Fruit fly (Drosophila melanogaster) whole organism, prepupa: ENCODE results near the gene pasi1.

Experiments used
- Blimp-1 ChIP-seq: fragments of 200-800 bp; sonication (Bioruptor generic); optimal IDR thresholded peaks from 3 replicates; lab custom pipeline; 2017; ENCODE audit warnings: missing biosample characterization, missing genetic modification characterization, mild to moderate bottlenecking, moderate library complexity, missing genetic modification reagents
- CG10631 ChIP-seq: fragments of 200-800 bp; sonication (Bioruptor generic); optimal IDR thresholded peaks from 2 replicates; lab custom pipeline; 2016; ENCODE audit warnings: missing biosample characterization, missing genetic modification characterization
- CG10669 ChIP-seq: fragments of 200-800 bp; sonication (Bioruptor generic); optimal IDR thresholded peaks from 3 replicates; lab custom pipeline; 2018; ENCODE audit warnings: missing biosample characterization, mild to moderate bottlenecking, missing genetic modification characterization, moderate library complexity
- CG11762 ChIP-seq: fragments of 200-800 bp; sonication (Bioruptor generic); optimal IDR thresholded peaks from 3 replicates; lab custom pipeline; 2016; ENCODE audit warnings: missing biosample characterization, missing genetic modification characterization; ENCODE audit not compliant: insufficient read depth
- CG11902 ChIP-seq: fragments of 200-800 bp; sonication (Bioruptor generic); optimal IDR thresholded peaks from 3 replicates; lab custom pipeline; 2016; ENCODE audit warnings: missing biosample characterization, missing genetic modification characterization
- CG31627 ChIP-seq: fragments of 200-800 bp; sonication (Bioruptor generic); optimal IDR thresholded peaks from 3 replicates; lab custom pipeline; 2016; ENCODE audit warnings: missing biosample characterization, missing genetic modification characterization
- CG32006 ChIP-seq: fragments of 200-800 bp; sonication (Bioruptor generic); optimal IDR thresholded peaks from 3 replicates; lab custom pipeline; 2017; ENCODE audit warnings: missing biosample characterization, mild to moderate bottlenecking, missing genetic modification characterization
- CG34406 ChIP-seq: fragments of 200-800 bp; sonication (Bioruptor generic); optimal IDR thresholded peaks from 3 replicates; lab custom pipeline; 2016; ENCODE audit warnings: missing biosample characterization, missing genetic modification characterization
- CG3919 ChIP-seq: fragments of 200-800 bp; sonication (Bioruptor generic); optimal IDR thresholded peaks from 3 replicates; lab custom pipeline; 2016; ENCODE audit warnings: missing biosample characterization, missing genetic modification characterization
- CG4318 ChIP-seq: fragments of 200-800 bp; sonication (Bioruptor generic); optimal IDR thresholded peaks from 3 replicates; lab custom pipeline; 2017; ENCODE audit warnings: missing biosample characterization, mild to moderate bottlenecking, missing genetic modification characterization
- CG6276 ChIP-seq: fragments of 200-800 bp; sonication (Bioruptor generic); optimal IDR thresholded peaks from 2 replicates; lab custom pipeline; 2017; ENCODE audit warnings: missing biosample characterization, mild to moderate bottlenecking, missing genetic modification characterization
- CG6792 ChIP-seq: fragments of 200-800 bp; sonication (Bioruptor generic); optimal IDR thresholded peaks from 3 replicates; lab custom pipeline; 2016; ENCODE audit warnings: missing biosample characterization, missing genetic modification characterization
- CG6808 ChIP-seq: fragments of 200-800 bp; sonication (Bioruptor generic); optimal IDR thresholded peaks from 3 replicates; lab custom pipeline; 2017; ENCODE audit warnings: missing biosample characterization, missing genetic modification characterization, mild to moderate bottlenecking, moderate library complexity, missing genetic modification reagents
- CG7368 ChIP-seq: fragments of 200-800 bp; sonication (Bioruptor generic); optimal IDR thresholded peaks from 3 replicates; lab custom pipeline; 2016; ENCODE audit warnings: missing biosample characterization, missing genetic modification characterization
- CG8119 ChIP-seq: fragments of 200-800 bp; sonication (Bioruptor generic); IDR thresholded peaks from 3 replicates; pipeline ENCODE4 v1.3.6; 2022; ENCODE audit warnings: missing biosample characterization, missing genetic modification characterization
- CG8319 ChIP-seq: fragments of 200-800 bp; sonication (Bioruptor generic); optimal IDR thresholded peaks from 3 replicates; lab custom pipeline; 2016; ENCODE audit warnings: missing biosample characterization, missing genetic modification characterization
- CG8632 ChIP-seq: fragments of 200-800 bp; sonication (Bioruptor generic); optimal IDR thresholded peaks from 3 replicates; lab custom pipeline; 2016; ENCODE audit warnings: missing biosample characterization, missing genetic modification characterization
- Eip75B ChIP-seq: fragments of 200-800 bp; sonication (Bioruptor generic); optimal IDR thresholded peaks from 3 replicates; lab custom pipeline; 2016; ENCODE audit warnings: missing biosample characterization, missing genetic modification characterization
- Eip78C ChIP-seq: fragments of 200-800 bp; sonication (Bioruptor generic); peaks from one replicate; lab custom pipeline; 2016; ENCODE audit warnings: missing biosample characterization, missing genetic modification characterization
- Ets21C ChIP-seq: fragments of 200-800 bp; sonication (Bioruptor generic); optimal IDR thresholded peaks from 3 replicates; lab custom pipeline; 2016; ENCODE audit warnings: missing biosample characterization, missing genetic modification characterization
- Gug ChIP-seq: fragments of 200-800 bp; sonication (Bioruptor generic); IDR thresholded peaks from 2 replicates; pipeline ENCODE4 v1.3.6; 2022; ENCODE audit warnings: missing biosample characterization, missing genetic modification characterization
- Hr38 ChIP-seq: sonication (Bioruptor generic); optimal IDR thresholded peaks from 2 replicates; lab custom pipeline; 2016; ENCODE audit warnings: missing biosample characterization, missing genetic modification characterization
- Hr39 ChIP-seq: fragments of 200-800 bp; sonication (Bioruptor generic); optimal IDR thresholded peaks from 2 replicates; lab custom pipeline; 2016; ENCODE audit warnings: missing biosample characterization, missing genetic modification characterization
- Hr4 ChIP-seq: fragments of 200-800 bp; sonication (Bioruptor generic); optimal IDR thresholded peaks from 3 replicates; lab custom pipeline; 2016; ENCODE audit warnings: missing biosample characterization, missing genetic modification characterization
- Lpt ChIP-seq: fragments of 200-800 bp; sonication (Bioruptor generic); optimal IDR thresholded peaks from 3 replicates; lab custom pipeline; 2016; ENCODE audit warnings: missing biosample characterization, missing genetic modification characterization
- Met ChIP-seq: fragments of 200-800 bp; sonication (Bioruptor generic); optimal IDR thresholded peaks from 3 replicates; lab custom pipeline; 2016; ENCODE audit warnings: missing biosample characterization, missing genetic modification characterization
- OdsH ChIP-seq: fragments of 200-800 bp; sonication (Bioruptor generic); optimal IDR thresholded peaks from 3 replicates; lab custom pipeline; 2016; ENCODE audit warnings: missing biosample characterization, missing genetic modification characterization
- Smox ChIP-seq: fragments of 200-800 bp; sonication (Bioruptor generic); optimal IDR thresholded peaks from 3 replicates; lab custom pipeline; 2016; ENCODE audit warnings: missing biosample characterization, missing genetic modification characterization
- Sox102F ChIP-seq: fragments of 200-800 bp; sonication (Bioruptor generic); optimal IDR thresholded peaks from 2 replicates; lab custom pipeline; 2016; ENCODE audit warnings: missing biosample characterization, mild to moderate bottlenecking, missing genetic modification characterization
- Sox14 ChIP-seq: fragments of 200-800 bp; sonication (Bioruptor generic); optimal IDR thresholded peaks from 3 replicates; lab custom pipeline; 2016; ENCODE audit warnings: missing biosample characterization, missing genetic modification characterization
- achi ChIP-seq: fragments of 200-800 bp; sonication (Bioruptor generic); optimal IDR thresholded peaks from 3 replicates; lab custom pipeline; 2016; ENCODE audit warnings: missing biosample characterization, missing genetic modification characterization
- acj6 ChIP-seq: fragments of 200-800 bp; sonication (Bioruptor generic); optimal IDR thresholded peaks from 3 replicates; lab custom pipeline; 2016; ENCODE audit warnings: missing biosample characterization, missing genetic modification characterization
- cyc ChIP-seq: fragments of 200-800 bp; sonication (Bioruptor generic); optimal IDR thresholded peaks from 3 replicates; lab custom pipeline; 2016; ENCODE audit warnings: missing biosample characterization, missing genetic modification characterization
- dac ChIP-seq: fragments of 200-800 bp; sonication (Bioruptor generic); optimal IDR thresholded peaks from 2 replicates; lab custom pipeline; 2017; ENCODE audit warnings: missing biosample characterization, mild to moderate bottlenecking, missing genetic modification characterization
- dsx ChIP-seq: fragments of 200-800 bp; optimal IDR thresholded peaks from 3 replicates; lab custom pipeline; 2019; ENCODE audit warnings: missing biosample characterization, mild to moderate bottlenecking, missing genetic modification characterization, moderate library complexity; ENCODE audit not compliant: poor library complexity, severe bottlenecking
- eg ChIP-seq: fragments of 200-800 bp; sonication (Bioruptor generic); IDR thresholded peaks from 3 replicates; pipeline ENCODE4 v1.3.6; 2022; ENCODE audit warnings: missing biosample characterization, missing genetic modification characterization
- esn ChIP-seq: fragments of 200-800 bp; sonication (Bioruptor generic); optimal IDR thresholded peaks from 2 replicates; lab custom pipeline; 2016; ENCODE audit warnings: missing biosample characterization, mild to moderate bottlenecking, missing genetic modification characterization, moderate library complexity
- fd85E ChIP-seq: fragments of 200-800 bp; sonication (Bioruptor generic); optimal IDR thresholded peaks from 3 replicates; lab custom pipeline; 2016; ENCODE audit warnings: missing biosample characterization, missing genetic modification characterization
- lz ChIP-seq: fragments of 200-800 bp; sonication (Bioruptor generic); optimal IDR thresholded peaks from 3 replicates; lab custom pipeline; 2016; ENCODE audit warnings: missing biosample characterization, missing genetic modification characterization
- net ChIP-seq: fragments of 200-800 bp; sonication (Bioruptor generic); optimal IDR thresholded peaks from 3 replicates; lab custom pipeline; 2016; ENCODE audit warnings: missing biosample characterization, missing genetic modification characterization
- salr ChIP-seq, 2 experiments: fragments of 200-800 bp; sonication (Bioruptor generic); optimal IDR thresholded peaks; 3 replicates each; lab custom pipeline; 2016 to 2018; ENCODE audit warnings: missing biosample characterization in 2 of 2, missing genetic modification characterization in 2 of 2, mild to moderate bottlenecking in 1 of 2
- ss ChIP-seq, 2 experiments: fragments of 200-800 bp; sonication (Bioruptor generic); optimal IDR thresholded peaks; 2 replicates in 1 of 2; 3 replicates in 1 of 2; lab custom pipeline; 2017 to 2018; ENCODE audit warnings: mild to moderate bottlenecking in 2 of 2, missing biosample characterization in 2 of 2, missing genetic modification characterization in 2 of 2, moderate library complexity in 1 of 2
- svp ChIP-seq: fragments of 200-800 bp; sonication (Bioruptor generic); peaks from one replicate; lab custom pipeline; 2016; ENCODE audit warnings: missing biosample characterization, missing genetic modification characterization

Gene pasi1

dm6 chr3R:17811707-17812099, 16.8 kb downstream of the pasi1 start:
- no peak for TF ChIP-seq net (GFP tag; lab: Kevin White, UChicago)
- no peak for TF ChIP-seq Eip75B (GFP tag; lab: Kevin White, UChicago)
- TF ChIP-seq Hr38, result no peak
- TF ChIP-seq Ets21C (GFP tag; lab: Kevin White, UChicago), result no peak
- no peak for TF ChIP-seq Met (GFP tag; lab: Kevin White, UChicago)
- TF ChIP-seq CG6808 (GFP tag; lab: Kevin White, UChicago), result no peak
- TF ChIP-seq Gug (GFP tag; lab: Robert Waterston, UW), result no peak

DNA sequence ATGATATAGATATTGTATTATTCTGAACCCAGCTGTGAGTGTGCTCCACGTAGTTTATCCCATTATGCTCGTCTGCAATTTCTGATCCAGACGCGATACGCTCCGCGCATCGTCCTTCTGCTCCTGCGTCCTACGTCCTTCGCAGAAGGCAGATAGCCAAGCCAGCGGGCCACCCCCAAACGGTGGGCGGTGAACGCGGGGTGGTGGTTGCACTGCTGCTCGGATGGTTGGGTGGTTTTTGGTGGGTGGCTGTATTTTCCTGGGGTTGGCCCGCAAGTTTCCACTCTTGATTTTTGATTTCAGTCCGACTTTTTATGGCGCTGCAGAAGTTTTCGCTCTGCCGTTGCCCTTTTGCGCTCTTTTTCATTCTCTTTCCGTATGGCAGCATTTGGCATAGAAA, 17.6 kb downstream of the pasi1 start:
- TF ChIP-seq CG8119 (GFP tag; lab: Robert Waterston, UW), result no peak
- no peak for TF ChIP-seq CG6276 (GFP tag; lab: Kevin White, UChicago)
- no peak for TF ChIP-seq dac
- TF ChIP-seq svp, result no peak
- no peak for TF ChIP-seq CG34406 (GFP tag; lab: Kevin White, UChicago)

DNA sequence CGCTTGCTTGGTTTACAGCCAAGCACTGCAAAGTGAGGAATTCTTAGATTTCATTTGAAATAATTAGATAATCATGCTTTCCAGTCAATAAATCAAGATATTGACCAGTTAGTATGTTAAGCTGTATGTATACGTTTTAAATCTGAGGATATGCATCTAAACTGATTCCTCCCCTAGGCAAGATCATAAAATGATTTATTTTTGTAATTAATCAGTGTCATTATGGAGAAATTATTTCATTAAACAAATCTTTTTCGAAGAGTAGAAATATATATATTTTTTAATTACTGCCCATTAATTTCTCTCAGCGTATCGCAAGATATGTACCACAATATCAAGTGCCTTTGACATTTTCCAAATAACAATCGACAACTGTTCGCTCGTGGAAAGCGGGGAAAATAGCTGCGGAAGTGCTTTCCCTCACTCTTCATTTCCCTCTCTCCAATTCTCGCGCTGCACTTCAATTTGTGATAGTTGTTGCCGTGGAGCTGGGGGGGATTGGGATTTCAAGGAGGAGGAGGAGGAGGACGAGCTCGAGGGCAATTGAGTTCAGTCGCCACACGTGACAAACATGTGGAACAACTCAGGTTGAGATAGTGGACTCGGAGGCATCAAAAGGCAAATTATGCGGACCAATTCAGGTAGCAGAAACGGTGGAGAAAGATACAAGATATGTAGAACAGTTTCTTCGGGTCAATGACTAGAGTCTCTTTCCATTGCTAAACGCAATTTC, 19.5 kb downstream of the pasi1 start:
- TF ChIP-seq fd85E (GFP tag; lab: Kevin White, UChicago), result no peak
- TF ChIP-seq dsx (GFP tag; lab: Kevin White, UChicago), result no peak
- TF ChIP-seq Eip78C (GFP tag; lab: Kevin White, UChicago), result peak; percentile 33
- peak in 1 of 2 experiments; percentile 2 for TF ChIP-seq salr (GFP tag; optimal IDR thresholded peaks at IDR 0.05; lab: Kevin White, UChicago)
- TF ChIP-seq acj6 (GFP tag; lab: Kevin White, UChicago), result no peak
- TF ChIP-seq eg (GFP tag; lab: Robert Waterston, UW), result 0 out of 3 replicates have a peak, but pooled peaks have one; percentile 43
- peak; percentile 3 for TF ChIP-seq CG3919 (GFP tag; lab: Kevin White, UChicago)
- TF ChIP-seq CG4318 (GFP tag; lab: Kevin White, UChicago), result no peak
- TF ChIP-seq CG32006 (GFP tag; lab: Kevin White, UChicago), result peak; percentile 46
- peak; percentile 21 for TF ChIP-seq Hr4
- TF ChIP-seq Lpt, result peak; percentile 4
- peak; percentile 15 for TF ChIP-seq CG10631 (GFP tag; lab: Kevin White, UChicago)
- TF ChIP-seq Sox14 (GFP tag; lab: Kevin White, UChicago), result no peak

DNA sequence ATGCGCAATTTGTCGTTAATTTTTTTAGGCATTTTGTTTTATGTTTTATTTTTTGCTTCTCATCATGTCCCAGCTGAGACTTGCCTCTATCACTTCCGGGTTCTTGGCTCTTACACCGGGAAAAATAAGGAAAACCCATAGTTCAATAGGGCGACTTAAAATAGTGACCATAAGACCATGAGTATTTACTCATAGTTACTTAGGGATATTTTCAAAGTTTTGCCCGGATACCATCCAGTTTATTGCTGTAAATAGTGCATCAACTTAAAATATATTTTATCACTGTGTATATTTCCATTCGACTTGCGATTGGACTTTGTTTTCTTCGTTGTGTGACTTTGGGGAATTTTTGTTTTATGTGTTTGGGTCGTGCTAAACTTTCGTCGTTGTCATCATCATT, 23.9 kb downstream of the pasi1 start:
- TF ChIP-seq Sox14 (GFP tag; lab: Kevin White, UChicago) (no peak), CG11902 (no peak), Blimp-1 (GFP tag; lab: Kevin White, UChicago) (no peak), salr (GFP tag; optimal IDR thresholded peaks at IDR 0.05; lab: Kevin White, UChicago) (no peak), achi (GFP tag; lab: Kevin White, UChicago) (no peak), Ets21C (GFP tag; lab: Kevin White, UChicago) (peak; percentile 14), Met (GFP tag; lab: Kevin White, UChicago) (peak; percentile 42), Eip75B (GFP tag; lab: Kevin White, UChicago) (no peak), CG8632 (GFP tag; lab: Kevin White, UChicago) (no peak), CG8319 (GFP tag; lab: Kevin White, UChicago) (no peak), eg (GFP tag; lab: Robert Waterston, UW) (no peak), esn (GFP tag; lab: Kevin White, UChicago) (peak; percentile 46), Hr39 (peak; percentile 51), ss (GFP tag; optimal IDR thresholded peaks at IDR 0.05; lab: Kevin White, UChicago) (no peak), Smox (GFP tag; lab: Kevin White, UChicago) (peak; percentile 10), lz (GFP tag; lab: Kevin White, UChicago) (peak; percentile 8), dsx (GFP tag; lab: Kevin White, UChicago) (no peak), CG10669 (GFP tag; lab: Kevin White, UChicago) (no peak), Hr38 (no peak), Gug (GFP tag; lab: Robert Waterston, UW) (no peak), CG6792 (GFP tag; lab: Kevin White, UChicago) (no peak), CG11762 (GFP tag; lab: Kevin White, UChicago) (no peak), CG7368 (no peak), CG34406 (GFP tag; lab: Kevin White, UChicago) (no peak), cyc (GFP tag; lab: Kevin White, UChicago) (no peak), CG10631 (GFP tag; lab: Kevin White, UChicago) (no peak), CG31627 (GFP tag; lab: Kevin White, UChicago) (peak; percentile 31), OdsH (no peak), CG32006 (GFP tag; lab: Kevin White, UChicago) (no peak), Sox102F (GFP tag; lab: Kevin White, UChicago) (peak; percentile 40), fd85E (GFP tag; lab: Kevin White, UChicago) (no peak)
